Fruit fly (Drosophila melanogaster) S2 (cell line): ENCODE measurements around the gene atl.

Experiments used
- CG8478 ChIP-seq: fragments of >200 bp; optimal IDR thresholded peaks from 2 replicates; lab custom pipeline; 2018
- CTCF ChIP-seq, 2 experiments: fragments of >200 bp; optimal IDR thresholded peaks; 2 replicates each; lab custom pipeline; 2018

DNA sequence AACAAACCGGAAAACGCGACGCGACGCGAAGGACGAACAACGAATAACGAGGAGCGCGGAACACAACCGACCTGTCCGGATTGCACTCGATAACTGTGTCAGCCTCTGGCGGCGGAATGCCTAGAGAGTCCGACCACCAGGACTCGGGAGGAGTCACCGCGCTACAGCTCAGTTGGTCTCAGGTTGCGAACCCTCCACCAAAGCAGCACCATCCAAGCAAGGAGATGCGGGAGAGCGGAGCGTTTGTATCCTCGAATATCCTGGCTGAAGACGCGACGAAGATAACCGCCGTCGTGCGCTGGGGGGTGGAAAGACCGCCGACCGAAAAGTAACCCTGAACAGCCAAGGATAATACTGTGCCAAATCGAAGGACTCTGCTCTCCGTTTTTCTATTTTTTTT lies 48.1 kb upstream of the atl start:
- no peak for TF ChIP-seq CG8478 (lab: Kevin White, UChicago)
- TF ChIP-seq CTCF (optimal IDR thresholded peaks at IDR 0.05; lab: Kevin White, UChicago): no peak
